Worm (Caenorhabditis elegans): ENCODE results near the gene set-27.

ce11 chrIII:2676097-2676496 lies 24.6 kb upstream of the set-27 start:
- TF ChIP-seq fos-1 (tag; optimal IDR thresholded peaks at IDR 0.05) (no peak), fkh-10 (GFP tag; optimal IDR thresholded peaks at IDR 0.05) (no peak), mep-1 (tag; optimal IDR thresholded peaks at IDR 0.05) (no peak), unc-62 (GFP tag; optimal IDR thresholded peaks at IDR 0.05 in 1 of 2) (peak in 1 of 2 experiments; percentile 77), unc-62 (tag; optimal IDR thresholded peaks at IDR 0.05) (no peak), ZK337.2 (GFP tag; IDR thresholded peaks at IDR 0.05) (no peak), saeg-2 (GFP tag; IDR thresholded peaks at IDR 0.05) (no peak)
